Worm (Caenorhabditis elegans): ENCODE results near the gene bath-44.

ce11 chrII:7420796-7421386 is 26.1 kb downstream of the bath-44 start:
- TF ChIP-seq ref-1 (GFP tag; conservative IDR thresholded peaks at IDR 0.05) (no peak), flt-1 (GFP tag; IDR thresholded peaks at IDR 0.05) (no peak), T22C8.4 (GFP tag; IDR thresholded peaks at IDR 0.05) (no peak), ztf-29 (GFP tag; IDR thresholded peaks at IDR 0.05) (no peak), med-1 (GFP tag; optimal IDR thresholded peaks at IDR 0.05; ENCODE audit: insufficient read depth) (no peak), ztf-23 (GFP tag; IDR thresholded peaks at IDR 0.05) (no peak), tab-1 (GFP tag; IDR thresholded peaks at IDR 0.05) (no peak), cog-1 (tag; optimal IDR thresholded peaks at IDR 0.05) (no peak)
